Fruit fly (Drosophila melanogaster): ENCODE data around the gene CG33270.

- no peak for TF ChIP-seq Dll (optimal IDR thresholded peaks at IDR 0.05)
- TF ChIP-seq EcR (GFP tag; optimal IDR thresholded peaks at IDR 0.05): no peak
- no peak for TF ChIP-seq psq (optimal IDR thresholded peaks at IDR 0.05)
- TF ChIP-seq usp (GFP tag; optimal IDR thresholded peaks at IDR 0.05): no peak
- no peak for TF ChIP-seq CG8478 (optimal IDR thresholded peaks at IDR 0.05)
- no peak for TF ChIP-seq pan (optimal IDR thresholded peaks at IDR 0.05)
These were observed 46.3 kb downstream of the CG33270 start for dm6 chr3L:11531994-11532732.

All from whole organism.